Comparison of ENCODE assay signal across 1 fruit fly cellular context in the genomic region with DNA sequence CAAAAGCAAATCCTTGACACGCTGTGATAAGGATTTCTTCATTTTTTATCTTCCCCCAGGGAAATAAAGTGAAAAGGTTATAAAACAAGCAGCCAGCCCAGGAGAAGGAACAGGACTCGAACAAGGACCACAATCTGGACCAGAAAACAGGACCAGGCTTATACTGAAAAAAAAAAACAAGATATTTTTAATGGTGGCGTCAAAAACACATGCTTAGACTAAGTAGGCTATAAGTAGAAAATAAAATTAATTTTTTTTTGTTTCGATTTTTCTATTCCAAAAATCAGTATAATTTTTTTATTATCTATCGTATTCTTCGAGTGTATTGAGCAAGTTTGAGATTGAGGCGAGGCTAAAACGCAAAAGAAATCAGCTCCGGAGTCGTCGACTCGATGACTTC.
A peak's percentile ranks its signal among the peaks of the same experiment; 100 is the strongest.
TF ChIP-seq lines count a peak whose summit lies in the region.

No protein-coding gene starts in this region.

TF ChIP-seq in whole organism, embryonic, 481 proteins besides CTCF, POLR2A, EP300 and RAD21 (continued from another document):
- TF ChIP-seq HmgD (GFP tag; optimal IDR thresholded peaks at IDR 0.05; lab: Kevin White, UChicago) (no peak), ro (GFP tag; IDR thresholded peaks at IDR 0.05; lab: Robert Waterston, UW) (no peak), C15 (GFP tag; IDR thresholded peaks at IDR 0.05; lab: Robert Waterston, UW) (no peak), peb (GFP tag; IDR thresholded peaks at IDR 0.05; lab: Robert Waterston, UW) (no peak), CG4617 (GFP tag; optimal IDR thresholded peaks at IDR 0.05; lab: Kevin White, UChicago; ENCODE audit: borderline replicate concordance) (no peak), Trl (optimal IDR thresholded peaks at IDR 0.05; lab: Kevin White, UChicago) (no peak), Trl (GFP tag; optimal IDR thresholded peaks at IDR 0.05; lab: Kevin White, UChicago) (no peak), CG8924 (tag; optimal IDR thresholded peaks at IDR 0.05; lab: Kevin White, UChicago) (no peak), B-H2 (GFP tag; optimal IDR thresholded peaks at IDR 0.05; lab: Kevin White, UChicago) (no peak), sug (tag; optimal IDR thresholded peaks at IDR 0.05; lab: Kevin White, UChicago) (no peak), GATAe (GFP tag; conservative IDR thresholded peaks at IDR 0.05; lab: Robert Waterston, UW) (no peak), Xrp1 (GFP tag; IDR thresholded peaks at IDR 0.05; lab: Robert Waterston, UW) (no peak), Elba2 (GFP tag; optimal IDR thresholded peaks at IDR 0.05; lab: Kevin White, UChicago) (no peak), Bdp1 (GFP tag; optimal IDR thresholded peaks at IDR 0.05; lab: Kevin White, UChicago) (no peak), kah (GFP tag; optimal IDR thresholded peaks at IDR 0.05; lab: Kevin White, UChicago) (no peak), Fer1 (GFP tag; optimal IDR thresholded peaks at IDR 0.05; lab: Kevin White, UChicago) (peak; percentile 14), CG8478 (optimal IDR thresholded peaks at IDR 0.05; lab: Kevin White, UChicago) (no peak), Antp (GFP tag; optimal IDR thresholded peaks at IDR 0.05; lab: Kevin White, UChicago) (no peak), CG9876 (GFP tag; optimal IDR thresholded peaks at IDR 0.05; lab: Kevin White, UChicago) (no peak), H2.0 (GFP tag; IDR thresholded peaks at IDR 0.05; lab: Robert Waterston, UW) (no peak), psq (GFP tag; optimal IDR thresholded peaks at IDR 0.05; lab: Kevin White, UChicago) (no peak), Hey (tag; optimal IDR thresholded peaks at IDR 0.05; lab: Kevin White, UChicago) (no peak), dysf (GFP tag; IDR thresholded peaks at IDR 0.05; lab: Robert Waterston, UW) (peak; percentile 43; the same call in 1 of the 3 replicates), Oli (tag; optimal IDR thresholded peaks at IDR 0.05; lab: Kevin White, UChicago) (no peak), CG3407 (GFP tag; optimal IDR thresholded peaks at IDR 0.05; lab: Kevin White, UChicago) (no peak), wor (GFP tag; IDR thresholded peaks at IDR 0.05; lab: Robert Waterston, UW) (no peak), zf30C (GFP tag; optimal IDR thresholded peaks at IDR 0.05; lab: Kevin White, UChicago) (no peak), CG17186 (GFP tag; optimal IDR thresholded peaks at IDR 0.05; lab: Kevin White, UChicago) (no peak), jing (GFP tag; optimal IDR thresholded peaks at IDR 0.05; lab: Kevin White, UChicago) (no peak), Spps (tag; optimal IDR thresholded peaks at IDR 0.05; lab: Kevin White, UChicago) (no peak), pho (GFP tag; optimal IDR thresholded peaks at IDR 0.05; lab: Kevin White, UChicago) (no peak), bowl (GFP tag; IDR thresholded peaks at IDR 0.05; lab: Robert Waterston, UW) (no peak), Oaz (GFP tag; IDR thresholded peaks at IDR 0.05; lab: Robert Waterston, UW) (no peak), CG18011 (GFP tag; optimal IDR thresholded peaks at IDR 0.05; lab: Kevin White, UChicago) (no peak), nau (GFP tag; optimal IDR thresholded peaks at IDR 0.05; lab: Kevin White, UChicago) (no peak), klu (GFP tag; IDR thresholded peaks at IDR 0.05; lab: Robert Waterston, UW) (no peak), CG12659 (GFP tag; optimal IDR thresholded peaks at IDR 0.05; lab: Kevin White, UChicago) (no peak), lola (GFP tag; optimal IDR thresholded peaks at IDR 0.05; lab: Kevin White, UChicago) (no peak), sqz (GFP tag; optimal IDR thresholded peaks at IDR 0.05; lab: Kevin White, UChicago) (no peak), Sin3A (optimal IDR thresholded peaks at IDR 0.05; lab: Kevin White, UChicago) (no peak), CG7839 (tag; optimal IDR thresholded peaks at IDR 0.05; lab: Kevin White, UChicago) (peak; percentile 47), cad (GFP tag; optimal IDR thresholded peaks at IDR 0.05; lab: Kevin White, UChicago) (no peak), tup (GFP tag; optimal IDR thresholded peaks at IDR 0.05; lab: Kevin White, UChicago) (no peak), org-1 (GFP tag; optimal IDR thresholded peaks at IDR 0.05; lab: Kevin White, UChicago) (no peak), CG34422 (GFP tag; IDR thresholded peaks at IDR 0.05; lab: Robert Waterston, UW) (0 out of 3 replicates have a peak, but pooled peaks have one; percentile 29), hth (optimal IDR thresholded peaks at IDR 0.05; lab: Kevin White, UChicago) (no peak), ssp (GFP tag; IDR thresholded peaks at IDR 0.05; lab: Robert Waterston, UW) (no peak), Doc3 (GFP tag; IDR thresholded peaks at IDR 0.05; lab: Robert Waterston, UW; ENCODE audit: partially characterized antibody) (no peak), NK7.1 (GFP tag; optimal IDR thresholded peaks at IDR 0.05; lab: Kevin White, UChicago) (no peak), ken (GFP tag; IDR thresholded peaks at IDR 0.05; lab: Robert Waterston, UW) (no peak), CG15696 (tag; optimal IDR thresholded peaks at IDR 0.05; lab: Kevin White, UChicago) (no peak), dm (GFP tag; optimal IDR thresholded peaks at IDR 0.05; lab: Kevin White, UChicago) (no peak), slou (GFP tag; optimal IDR thresholded peaks at IDR 0.05; lab: Kevin White, UChicago) (no peak), CG6654 (GFP tag; optimal IDR thresholded peaks at IDR 0.05; lab: Kevin White, UChicago) (no peak), CG10321 (GFP tag; IDR thresholded peaks at IDR 0.05; lab: Robert Waterston, UW) (no peak), Blimp-1 (GFP tag; optimal IDR thresholded peaks at IDR 0.05; lab: Kevin White, UChicago) (no peak), CG4424 (GFP tag; optimal IDR thresholded peaks at IDR 0.05; lab: Kevin White, UChicago) (no peak)
